Fruit fly (Drosophila melanogaster): Measurements from ENCODE around the gene CG4440.

The CG4440 gene

dm6 chr2L:16329625-16330024, at the start of gene CG4440:
Gene CG4440 (plus strand): TSS chr2L:16329925.
- TF ChIP-seq zen (tag; optimal IDR thresholded peaks at IDR 0.05) (peak; percentile 78), Stat92E (GFP tag; optimal IDR thresholded peaks at IDR 0.05) (peak in 1 of 3 experiments; percentile 50), Dll (GFP tag; IDR thresholded peaks at IDR 0.05; ENCODE audit: partially characterized antibody) (no peak)

dm6 chr2L:16281419-16282076, 48.2 kb upstream of the CG4440 start:
- no peak for TF ChIP-seq cwo (GFP tag; optimal IDR thresholded peaks at IDR 0.05)
- TF ChIP-seq ash1 (GFP tag; optimal IDR thresholded peaks at IDR 0.05) = no peak
- peak; percentile 13 for TF ChIP-seq CG7556 (GFP tag; optimal IDR thresholded peaks at IDR 0.05)
- peak; percentile 35 for TF ChIP-seq HLHmδ (GFP tag; optimal IDR thresholded peaks at IDR 0.05)
- no peak for TF ChIP-seq CG10654 (GFP tag; optimal IDR thresholded peaks at IDR 0.05)
- TF ChIP-seq z (GFP tag; IDR thresholded peaks at IDR 0.05) = peak; percentile 14; the same call in 1 of the 3 replicates
- 0 out of 3 replicates have a peak, but pooled peaks have one; percentile 26 for TF ChIP-seq CG17361 (GFP tag; IDR thresholded peaks at IDR 0.05)
- TF ChIP-seq CG1529 (GFP tag; optimal IDR thresholded peaks at IDR 0.05) = no peak
- TF ChIP-seq CG13424 (tag; optimal IDR thresholded peaks at IDR 0.05) = peak; percentile 35
- peak; percentile 31; the same call in 1 of the 3 replicates for TF ChIP-seq ci (GFP tag; IDR thresholded peaks at IDR 0.05)
- no peak for TF ChIP-seq CG18011 (GFP tag; optimal IDR thresholded peaks at IDR 0.05)
- TF ChIP-seq pb (GFP tag; optimal IDR thresholded peaks at IDR 0.05) = no peak
- TF ChIP-seq lmd (GFP tag; IDR thresholded peaks at IDR 0.05) = no peak
- no peak for TF ChIP-seq vfl (GFP tag; optimal IDR thresholded peaks at IDR 0.05)
- TF ChIP-seq Med (GFP tag) = peak; percentile 46
- TF ChIP-seq Hr78 (GFP tag; optimal IDR thresholded peaks at IDR 0.05) = no peak
- peak; percentile 20 for TF ChIP-seq CG2678 (tag; optimal IDR thresholded peaks at IDR 0.05)
- TF ChIP-seq CG7839 (tag; optimal IDR thresholded peaks at IDR 0.05) = peak; percentile 14
- TF ChIP-seq CG30431 (GFP tag; optimal IDR thresholded peaks at IDR 0.05) = no peak
- TF ChIP-seq lola (GFP tag; optimal IDR thresholded peaks at IDR 0.05) = peak in 1 of 3 experiments; percentile 52
- peak; percentile 11 for TF ChIP-seq CG10979 (tag; optimal IDR thresholded peaks at IDR 0.05)
- no peak for TF ChIP-seq CG17829 (tag; optimal IDR thresholded peaks at IDR 0.05)
- TF ChIP-seq tgo (GFP tag; IDR thresholded peaks at IDR 0.05) = no peak
- no peak for TF ChIP-seq CG16863 (GFP tag; optimal IDR thresholded peaks at IDR 0.05)
- peak; percentile 14; the same call in 1 of the 2 replicates for TF ChIP-seq rib (GFP tag; IDR thresholded peaks at IDR 0.05)
- no peak for TF ChIP-seq Eip74EF (GFP tag; optimal IDR thresholded peaks at IDR 0.05)
- peak; percentile 22 for TF ChIP-seq twi (tag; optimal IDR thresholded peaks at IDR 0.05)
- no peak for TF ChIP-seq Six4 (GFP tag; optimal IDR thresholded peaks at IDR 0.05)
- peak; percentile 36 for TF ChIP-seq CoRest (tag; optimal IDR thresholded peaks at IDR 0.05)
- TF ChIP-seq phol (tag; optimal IDR thresholded peaks at IDR 0.05) = peak; percentile 6
- TF ChIP-seq dmrt11E (tag; optimal IDR thresholded peaks at IDR 0.05) = peak; percentile 52
- TF ChIP-seq sd (tag; optimal IDR thresholded peaks at IDR 0.05) = peak; percentile 97
- TF ChIP-seq Blimp-1 (GFP tag; optimal IDR thresholded peaks at IDR 0.05) = peak; percentile 13
- no peak for TF ChIP-seq lab (GFP tag; optimal IDR thresholded peaks at IDR 0.05)
- peak; percentile 8 for TF ChIP-seq CG15696 (tag; optimal IDR thresholded peaks at IDR 0.05)
- peak; percentile 4 for TF ChIP-seq tio (GFP tag; optimal IDR thresholded peaks at IDR 0.05)
- peak in 1 of 2 experiments; percentile 49 for TF ChIP-seq eve (GFP tag; optimal IDR thresholded peaks at IDR 0.05)
- TF ChIP-seq CG2712 (tag; optimal IDR thresholded peaks at IDR 0.05) = peak; percentile 29
- no peak for TF ChIP-seq crc (GFP tag; optimal IDR thresholded peaks at IDR 0.05)
- no peak for TF ChIP-seq ato (GFP tag; IDR thresholded peaks at IDR 0.05; ENCODE audit: partially characterized antibody)
- TF ChIP-seq CG4360 (GFP tag; IDR thresholded peaks at IDR 0.05) = peak; percentile 65
- TF ChIP-seq org-1 (GFP tag; optimal IDR thresholded peaks at IDR 0.05) = no peak
- no peak for TF ChIP-seq CG7963 (GFP tag; IDR thresholded peaks at IDR 0.05; ENCODE audit: partially characterized antibody)
